Worm (Caenorhabditis elegans) whole organism, late embryonic: ENCODE results near the gene dib-1.

Source experiments
- C08G9.2 ChIP-seq: sonication (generic microtip); optimal IDR thresholded peaks from 2 replicates; lab custom pipeline; 2016; ENCODE audit warnings: mild to moderate bottlenecking, missing genetic modification characterization, moderate library complexity, missing compliant biosample characterization
- ceh-9 ChIP-seq: sonication (generic microtip); optimal IDR thresholded peaks from 2 replicates; lab custom pipeline; 2016; ENCODE audit warnings: mild to moderate bottlenecking, missing genetic modification characterization, inconsistent platforms, missing compliant biosample characterization
- dmd-4 ChIP-seq: sonication (generic microtip); optimal IDR thresholded peaks from 2 replicates; lab custom pipeline; 2016; ENCODE audit warnings: borderline replicate concordance, missing genetic modification characterization, missing compliant biosample characterization
- lim-6 ChIP-seq: sonication (generic microtip); optimal IDR thresholded peaks from 2 replicates; lab custom pipeline; 2016; ENCODE audit warnings: missing genetic modification characterization, missing compliant biosample characterization
- nhr-11 ChIP-seq: fragments of 150-350 bp; optimal IDR thresholded peaks from 2 replicates; lab custom pipeline; 2014; ENCODE audit warnings: missing biosample characterization, missing genetic modification characterization
- odd-2 ChIP-seq: sonication (generic microtip); optimal IDR thresholded peaks from 2 replicates; lab custom pipeline; 2017; ENCODE audit warnings: antibody characterized with exemption, mild to moderate bottlenecking, missing genetic modification characterization, missing compliant biosample characterization
- rnt-1 ChIP-seq: sonication (generic microtip); optimal IDR thresholded peaks from 2 replicates; lab custom pipeline; 2016; ENCODE audit warnings: missing genetic modification characterization, missing compliant biosample characterization
- sox-2 ChIP-seq: fragments of 200-800 bp; sonication (Bioruptor generic); IDR thresholded peaks from 2 replicates; pipeline ENCODE4 v1.3.6; 2022; ENCODE audit warnings: missing genetic modification reagents, missing genetic modification characterization, missing compliant biosample characterization
- sox-4 ChIP-seq: sonication (generic microtip); optimal IDR thresholded peaks from 2 replicates; lab custom pipeline; 2017; ENCODE audit warnings: mild to moderate bottlenecking, missing genetic modification characterization, inconsistent platforms, missing compliant biosample characterization

ce11 chrIV:2864743-2865142, 25.9 kb upstream of the dib-1 start, which contains the start of gene Y54G2A.16:
- TF ChIP-seq sox-4 (tag; lab: Kevin White, UChicago) (no peak), C08G9.2 (tag; lab: Kevin White, UChicago) (no peak), nhr-11 (tag; lab: Kevin White, UChicago) (no peak), lim-6 (tag; lab: Kevin White, UChicago) (no peak), rnt-1 (tag; lab: Kevin White, UChicago) (no peak), odd-2 (tag; lab: Kevin White, UChicago) (no peak), sox-2 (GFP tag; lab: Robert Waterston, UW) (no peak), dmd-4 (tag; lab: Kevin White, UChicago) (no peak), ceh-9 (tag; lab: Kevin White, UChicago) (no peak)
